Worm (Caenorhabditis elegans) whole organism, early embryonic: Measurements from ENCODE around the gene Y49F6A.12.

Source experiments
- F13C5.2 ChIP-seq: sonication (generic microtip); optimal IDR thresholded peaks from 2 replicates; lab custom pipeline; 2017; ENCODE audit warnings: mild to moderate bottlenecking, missing genetic modification characterization, inconsistent platforms, missing compliant biosample characterization
- aly-1 ChIP-seq: sonication (generic microtip); optimal IDR thresholded peaks from 2 replicates; lab custom pipeline; 2016; ENCODE audit warnings: missing genetic modification characterization, missing compliant biosample characterization
- ceh-13 ChIP-seq: fragments of 200-800 bp; sonication (Bioruptor generic); optimal IDR thresholded peaks from 2 replicates; lab custom pipeline; 2018; ENCODE audit warnings: mild to moderate bottlenecking, missing genetic modification characterization, missing compliant biosample characterization
- hnd-1 ChIP-seq: sonication (generic microtip); optimal IDR thresholded peaks from 2 replicates; lab custom pipeline; 2016; ENCODE audit warnings: missing genetic modification characterization, missing compliant biosample characterization

Gene Y49F6A.12

DNA sequence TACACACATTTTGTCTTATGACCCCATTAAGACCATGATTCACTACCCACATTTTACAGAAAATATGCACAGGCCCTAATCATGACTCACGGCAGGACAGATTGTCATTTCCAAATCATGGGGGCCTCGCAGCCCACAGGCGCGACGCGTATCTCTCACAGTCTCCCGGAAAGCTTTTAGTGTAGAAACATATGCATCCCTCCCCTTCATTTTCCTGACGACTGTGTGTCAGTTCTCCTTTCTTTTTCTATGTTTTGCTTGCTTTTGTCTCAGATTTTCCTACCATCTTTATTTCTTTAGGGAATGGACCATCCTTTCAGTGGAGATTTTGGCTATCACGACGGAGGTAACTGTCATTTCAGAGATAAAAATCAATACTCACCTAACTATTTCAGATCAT lies 45.8 kb downstream of the Y49F6A.12 start, which contains the start of gene M151.1:
TSS of gene M151.1 (plus strand) at position 301 of the 400 bp plus-strand sequence.
- TF ChIP-seq F13C5.2 (tag; lab: Kevin White, UChicago) (no peak), aly-1 (no peak), hnd-1 (tag; lab: Kevin White, UChicago) (no peak), ceh-13 (GFP tag; lab: Kevin White, UChicago) (no peak)
